Worm (Caenorhabditis elegans): ENCODE measurements around the gene F43H9.4.
A peak's percentile ranks its signal among the peaks of the same experiment; 100 is the strongest.

Gene F43H9.4

ce11 chrV:8016928-8017327 lies 9.6 kb upstream of the F43H9.4 start, which contains the start of gene sptl-2:
Gene sptl-2 (plus strand): TSS chrV:8017207.
- peak; percentile 31 for TF ChIP-seq nhr-80 (tag; optimal IDR thresholded peaks at IDR 0.05)
- no peak for TF ChIP-seq hlh-12 (tag; optimal IDR thresholded peaks at IDR 0.05)

- TF ChIP-seq nhr-80 (tag; optimal IDR thresholded peaks at IDR 0.05) (peak; percentile 84), cebp-1 (GFP tag; IDR thresholded peaks at IDR 0.05) (peak; percentile 56; the same call in 1 of the 2 replicates), cebp-1 (tag; optimal IDR thresholded peaks at IDR 0.05) (peak; percentile 72), dox-1 (GFP tag; IDR thresholded peaks at IDR 0.05) (0 out of 2 replicates have a peak, but pooled peaks have one; percentile 19), efl-1 (GFP tag; optimal IDR thresholded peaks at IDR 0.05) (no peak)
Measured at ce11 chrV:8017924-8018323, 8.6 kb upstream of the F43H9.4 start.

ce11 chrV:8018919-8019318 lies 7.6 kb upstream of the F43H9.4 start:
- no peak for TF ChIP-seq akir-1 (GFP tag; optimal IDR thresholded peaks at IDR 0.05)
- TF ChIP-seq snpc-3.4 (tag; optimal IDR thresholded peaks at IDR 0.05), result no peak
- no peak for TF ChIP-seq hmg-1.2 (GFP tag; IDR thresholded peaks at IDR 0.05)
- TF ChIP-seq nhr-80 (tag; optimal IDR thresholded peaks at IDR 0.05), result peak; percentile 57
- no peak for TF ChIP-seq tbp1 (GFP tag; optimal IDR thresholded peaks at IDR 0.05)

ce11 chrV:8019783-8020182 lies 6.7 kb upstream of the F43H9.4 start:
- TF ChIP-seq hrde-1 (tag; optimal IDR thresholded peaks at IDR 0.05; ENCODE audit: borderline replicate concordance) (no peak), dox-1 (GFP tag; IDR thresholded peaks at IDR 0.05) (no peak), madf-10 (tag; optimal IDR thresholded peaks at IDR 0.05) (no peak), K11D2.4 (GFP tag; IDR thresholded peaks at IDR 0.05) (no peak), somi-1 (GFP tag; optimal IDR thresholded peaks at IDR 0.05) (no peak), nhr-80 (tag; optimal IDR thresholded peaks at IDR 0.05) (peak; percentile 60)

- TF ChIP-seq zfh-2 (GFP tag; conservative IDR thresholded peaks at IDR 0.05), result no peak
- no peak for TF ChIP-seq tlf-1 (GFP tag; optimal IDR thresholded peaks at IDR 0.05)
- peak; percentile 30; the same call in 1 of the 2 replicates for TF ChIP-seq hmg-1.2 (GFP tag; IDR thresholded peaks at IDR 0.05)
Measured at ce11 chrV:8022040-8022439, 4.5 kb upstream of the F43H9.4 start, which contains the start of gene ech-3. Gene ech-3 (plus strand): TSS chrV:8022217.

ce11 chrV:8024752-8025151 lies 1.8 kb upstream of the F43H9.4 start, which contains the start of gene F43H9.3:
Gene F43H9.3 (minus strand): TSS chrV:8024940.
- TF ChIP-seq lsl-1 (GFP tag; optimal IDR thresholded peaks at IDR 0.05), result peak; percentile 27
- TF ChIP-seq ceh-79 (tag; optimal IDR thresholded peaks at IDR 0.05), result no peak
- no peak for TF ChIP-seq aptf-2 (GFP tag; conservative IDR thresholded peaks at IDR 0.05)
- TF ChIP-seq cebp-1 (GFP tag; IDR thresholded peaks at IDR 0.05), result no peak
- no peak for TF ChIP-seq cebp-1 (tag; optimal IDR thresholded peaks at IDR 0.05)

ce11 chrV:8025259-8025658 lies 1.2 kb upstream of the F43H9.4 start:
- TF ChIP-seq Y95B8A.8 (GFP tag; IDR thresholded peaks at IDR 0.05) (no peak), repo-1 (tag; optimal IDR thresholded peaks at IDR 0.05) (no peak), Y53F4B.3 (GFP tag; IDR thresholded peaks at IDR 0.05) (no peak), ama-1 (optimal IDR thresholded peaks at IDR 0.05) (no peak), ama-1 (GFP tag; optimal IDR thresholded peaks at IDR 0.05) (no peak), lag-1 (GFP tag; IDR thresholded peaks at IDR 0.05) (no peak), nfya-1 (tag; optimal IDR thresholded peaks at IDR 0.05; ENCODE audit: borderline replicate concordance, insufficient read depth) (no peak), dox-1 (GFP tag; IDR thresholded peaks at IDR 0.05) (no peak), dpl-1 (GFP tag; optimal IDR thresholded peaks at IDR 0.05) (no peak), tbx-9 (tag; optimal IDR thresholded peaks at IDR 0.05; ENCODE audit: borderline replicate concordance) (no peak), hsf-1 (GFP tag; IDR thresholded peaks at IDR 0.05) (no peak), ztf-28 (GFP tag; IDR thresholded peaks at IDR 0.05) (no peak)
